Worm (Caenorhabditis elegans) whole organism, early embryonic: ENCODE measurements around the gene rabr-4.

Source experiments
- B0310.2 ChIP-seq: sonication (generic microtip); optimal IDR thresholded peaks from 2 replicates; lab custom pipeline; 2016; ENCODE audit warnings: mild to moderate bottlenecking, missing genetic modification characterization, missing compliant biosample characterization
- F13C5.2 ChIP-seq: sonication (generic microtip); optimal IDR thresholded peaks from 2 replicates; lab custom pipeline; 2017; ENCODE audit warnings: mild to moderate bottlenecking, missing genetic modification characterization, inconsistent platforms, missing compliant biosample characterization
- ama-1 ChIP-seq: fragments of 150-350 bp; optimal IDR thresholded peaks from 2 replicates; lab custom pipeline; 2014
- ceh-13 ChIP-seq: fragments of 200-800 bp; sonication (Bioruptor generic); optimal IDR thresholded peaks from 2 replicates; lab custom pipeline; 2018; ENCODE audit warnings: mild to moderate bottlenecking, missing genetic modification characterization, missing compliant biosample characterization
- ets-7 ChIP-seq: sonication (generic microtip); optimal IDR thresholded peaks from 2 replicates; lab custom pipeline; 2016; ENCODE audit warnings: missing genotype, missing genetic modification characterization, missing compliant biosample characterization
- flt-1 ChIP-seq: fragments of 200-800 bp; sonication (Bioruptor generic); IDR thresholded peaks from 2 replicates; pipeline ENCODE4 v1.3.6; 2022; ENCODE audit warnings: missing genetic modification characterization, missing compliant biosample characterization
- hmg-4 ChIP-seq: fragments of 200-800 bp; sonication (Bioruptor generic); optimal IDR thresholded peaks from 2 replicates; lab custom pipeline; 2018; ENCODE audit warnings: mild to moderate bottlenecking, missing genetic modification characterization, missing compliant biosample characterization
- hnd-1 ChIP-seq: sonication (generic microtip); optimal IDR thresholded peaks from 2 replicates; lab custom pipeline; 2016; ENCODE audit warnings: missing genetic modification characterization, missing compliant biosample characterization
- pes-1 ChIP-seq: fragments of 200-800 bp; sonication (Bioruptor generic); IDR thresholded peaks from 2 replicates; pipeline ENCODE4 v1.3.6; 2022; ENCODE audit warnings: missing genetic modification reagents, missing genetic modification characterization, missing compliant biosample characterization
- scrt-1 ChIP-seq: fragments of 200-800 bp; sonication (Bioruptor generic); IDR thresholded peaks from 2 replicates; pipeline ENCODE4 v1.3.6; 2022; ENCODE audit warnings: missing genetic modification characterization, missing compliant biosample characterization
- tbx-11 ChIP-seq: fragments of 200-800 bp; sonication (Bioruptor generic); IDR thresholded peaks from 2 replicates; pipeline ENCODE4 v1.3.6; 2022; ENCODE audit warnings: missing genetic modification characterization, missing compliant biosample characterization
- tra-4 ChIP-seq: sonication (generic microtip); optimal IDR thresholded peaks from 2 replicates; lab custom pipeline; 2017; ENCODE audit warnings: missing genetic modification characterization, missing compliant biosample characterization

- TF ChIP-seq hmg-4 (GFP tag; lab: Kevin White, UChicago) (no peak), pes-1 (no peak), scrt-1 (GFP tag; lab: Robert Waterston, UW) (no peak), ama-1 (no peak), hnd-1 (no peak), tra-4 (tag; lab: Kevin White, UChicago) (no peak), F13C5.2 (tag; lab: Kevin White, UChicago) (no peak), ets-7 (no peak), B0310.2 (tag; lab: Kevin White, UChicago) (no peak), flt-1 (GFP tag; lab: Robert Waterston, UW) (no peak), tbx-11 (GFP tag; lab: Robert Waterston, UW) (no peak), ceh-13 (GFP tag; lab: Kevin White, UChicago) (no peak)
Observed at ce11 chrV:16175757-16176156, 19.0 kb upstream of the rabr-4 start, which contains the start of gene cyp-33D1.
